Worm (Caenorhabditis elegans) whole organism, L1 larva: ENCODE results near the gene age-1.

ENCODE experiments used
- C04F5.9 ChIP-seq: sonication (generic microtip); optimal IDR thresholded peaks from 2 replicates; lab custom pipeline; 2016; ENCODE audit warnings: missing genetic modification characterization, missing compliant biosample characterization
- C34B4.2 ChIP-seq: sonication (generic microtip); optimal IDR thresholded peaks from 2 replicates; lab custom pipeline; 2017; ENCODE audit warnings: mild to moderate bottlenecking, missing genetic modification characterization, missing compliant biosample characterization
- F16B12.6 ChIP-seq: fragments of 150-350 bp; optimal IDR thresholded peaks from 2 replicates; lab custom pipeline; 2014; ENCODE audit warnings: missing biosample characterization, missing genetic modification characterization
- aha-1 ChIP-seq: fragments of 150-350 bp; optimal IDR thresholded peaks from 2 replicates; lab custom pipeline; 2014; ENCODE audit warnings: missing biosample characterization, missing genetic modification characterization
- aly-2 ChIP-seq: fragments of 150-350 bp; optimal IDR thresholded peaks from 2 replicates; lab custom pipeline; 2014; ENCODE audit warnings: missing biosample characterization, missing genetic modification characterization
- ceh-63 ChIP-seq: fragments of 200-800 bp; sonication (Bioruptor generic); optimal IDR thresholded peaks from 2 replicates; lab custom pipeline; 2018; ENCODE audit warnings: mild to moderate bottlenecking, missing genetic modification characterization, missing compliant biosample characterization
- ceh-82 ChIP-seq, 3 experiments: fragments of 150-350 bp in 1 of 3; sonication (generic microtip) in 2 of 3; optimal IDR thresholded peaks; 2 replicates each; lab custom pipeline; 2014 to 2017; ENCODE audit warnings: missing biosample characterization in 3 of 3, missing genetic modification characterization in 3 of 3
- ceh-90 ChIP-seq: sonication (generic microtip); optimal IDR thresholded peaks from 2 replicates; lab custom pipeline; 2016; ENCODE audit warnings: missing genetic modification characterization, missing compliant biosample characterization
- dsc-1 ChIP-seq: sonication (generic microtip); optimal IDR thresholded peaks from 2 replicates; lab custom pipeline; 2016; ENCODE audit warnings: mild to moderate bottlenecking, missing genetic modification characterization, missing compliant biosample characterization
- efl-1 ChIP-seq, 4 experiments: fragments of 150-350 bp; optimal IDR thresholded peaks in 3 of 4; peaks in 1 of 4; 1 replicate in 1 of 4; 2 replicates in 3 of 4; lab custom pipeline; 2014; ENCODE audit warnings: missing biosample characterization in 2 of 4, missing genetic modification characterization in 2 of 4, missing genetic modification reagents in 2 of 4
- elt-2 ChIP-seq: sonication (generic microtip); optimal IDR thresholded peaks from 2 replicates; lab custom pipeline; 2016; ENCODE audit warnings: missing genetic modification characterization, mild to moderate bottlenecking, inconsistent platforms, missing compliant biosample characterization, missing genetic modification reagents
- elt-3 ChIP-seq, 6 experiments: fragments of 150-350 bp in 1 of 6; sonication (generic microtip); optimal IDR thresholded peaks; 2 replicates each; lab custom pipeline; 2017 to 2018; ENCODE audit warnings: missing biosample characterization in 6 of 6, missing genetic modification characterization in 6 of 6, inconsistent platforms in 1 of 6
- ets-5 ChIP-seq: fragments of 200-800 bp; sonication (Bioruptor generic); IDR thresholded peaks from 2 replicates; pipeline ENCODE4 v1.3.6; 2022; ENCODE audit warnings: missing genetic modification characterization, missing compliant biosample characterization
- fos-1 ChIP-seq: fragments of 150-350 bp; optimal IDR thresholded peaks from 2 replicates; lab custom pipeline; 2014; ENCODE audit warnings: missing biosample characterization, missing genetic modification characterization
- hlh-17 ChIP-seq: fragments of 200-800 bp; sonication (Bioruptor generic); optimal IDR thresholded peaks from 2 replicates; lab custom pipeline; 2018; ENCODE audit warnings: missing genetic modification characterization, mild to moderate bottlenecking, missing compliant biosample characterization, moderate library complexity, borderline replicate concordance
- hpl-2 ChIP-seq: fragments of 150-350 bp; optimal IDR thresholded peaks from 2 replicates; lab custom pipeline; 2014; ENCODE audit warnings: missing biosample characterization, missing genetic modification reagents, missing genetic modification characterization
- jun-1 ChIP-seq: fragments of 150-350 bp; optimal IDR thresholded peaks from 2 replicates; lab custom pipeline; 2014; ENCODE audit warnings: missing biosample characterization, missing genetic modification reagents, missing genetic modification characterization
- lin-13 ChIP-seq: fragments of 150-350 bp; optimal IDR thresholded peaks from 2 replicates; lab custom pipeline; 2014; ENCODE audit warnings: missing biosample characterization, missing genetic modification reagents, missing genetic modification characterization
- lin-14 ChIP-seq: fragments of 200-800 bp; sonication (Bioruptor generic); optimal IDR thresholded peaks from 2 replicates; lab custom pipeline; 2018; ENCODE audit warnings: mild to moderate bottlenecking, missing genetic modification characterization, moderate library complexity, missing compliant biosample characterization
- lin-35 ChIP-seq, 2 experiments: fragments of 150-350 bp; optimal IDR thresholded peaks; 2 replicates each; lab custom pipeline; 2014; ENCODE audit warnings: missing biosample characterization in 2 of 2, missing genetic modification characterization in 2 of 2, missing genetic modification reagents in 2 of 2
- lin-39 ChIP-seq: fragments of 150-350 bp; optimal IDR thresholded peaks from 2 replicates; lab custom pipeline; 2014; ENCODE audit warnings: missing biosample characterization, missing genetic modification reagents, missing genetic modification characterization
- lir-3 ChIP-seq: sonication (generic microtip); optimal IDR thresholded peaks from 2 replicates; lab custom pipeline; 2016; ENCODE audit warnings: mild to moderate bottlenecking, missing genetic modification characterization, moderate library complexity, missing compliant biosample characterization; ENCODE audit not compliant: poor library complexity
- lsy-2 ChIP-seq, 2 experiments: fragments of 150-350 bp; optimal IDR thresholded peaks; 2 replicates each; lab custom pipeline; 2014; ENCODE audit warnings: missing biosample characterization in 2 of 2, missing genetic modification characterization in 2 of 2
- mab-9 ChIP-seq: fragments of 200-800 bp; sonication (Bioruptor generic); IDR thresholded peaks from 2 replicates; pipeline ENCODE4 v1.3.6; 2022; ENCODE audit warnings: missing genetic modification reagents, missing genetic modification characterization, missing compliant biosample characterization
- mdl-1 ChIP-seq, 2 experiments: fragments of 150-350 bp; optimal IDR thresholded peaks; 2 replicates each; lab custom pipeline; 2014 to 2017; ENCODE audit warnings: missing biosample characterization in 2 of 2, missing genetic modification characterization in 2 of 2, inconsistent platforms in 1 of 2
- mep-1 ChIP-seq: fragments of 150-350 bp; optimal IDR thresholded peaks from 2 replicates; lab custom pipeline; 2014; ENCODE audit warnings: missing biosample characterization, missing genetic modification characterization
- nhr-11 ChIP-seq: fragments of 150-350 bp; optimal IDR thresholded peaks from 2 replicates; lab custom pipeline; 2014; ENCODE audit warnings: missing biosample characterization, missing genetic modification characterization
- nhr-12 ChIP-seq: sonication (generic microtip); optimal IDR thresholded peaks from 2 replicates; lab custom pipeline; 2017; ENCODE audit warnings: missing biosample characterization, missing genetic modification characterization
- nhr-19 ChIP-seq: fragments of 200-800 bp; sonication (Bioruptor generic); conservative IDR thresholded peaks from 2 replicates; pipeline ENCODE4 v1.3.6; 2022; ENCODE audit warnings: missing genetic modification characterization, missing compliant biosample characterization
- nhr-20 ChIP-seq: sonication (generic microtip); optimal IDR thresholded peaks from 2 replicates; lab custom pipeline; 2016; ENCODE audit warnings: mild to moderate bottlenecking, missing genetic modification characterization, missing compliant biosample characterization
- nhr-237 ChIP-seq: fragments of 150-350 bp; optimal IDR thresholded peaks from 2 replicates; lab custom pipeline; 2014; ENCODE audit warnings: missing biosample characterization, missing genetic modification characterization
- nhr-28 ChIP-seq: fragments of 150-350 bp; optimal IDR thresholded peaks from 2 replicates; lab custom pipeline; 2014; ENCODE audit warnings: missing biosample characterization, missing genetic modification characterization
- nhr-76 ChIP-seq: sonication (generic microtip); optimal IDR thresholded peaks from 2 replicates; lab custom pipeline; 2017; ENCODE audit warnings: missing biosample characterization, missing genetic modification characterization
- nhr-84 ChIP-seq: sonication (generic microtip); optimal IDR thresholded peaks from 2 replicates; lab custom pipeline; 2017; ENCODE audit warnings: missing biosample characterization, missing genetic modification characterization
- nhr-85 ChIP-seq: sonication (generic microtip); peaks from one replicate; lab custom pipeline; 2016; ENCODE audit warnings: missing genetic modification characterization, inconsistent platforms, missing compliant biosample characterization
- nhr-90 ChIP-seq: sonication (generic microtip); optimal IDR thresholded peaks from 2 replicates; lab custom pipeline; 2016; ENCODE audit warnings: mild to moderate bottlenecking, missing genetic modification characterization, missing compliant biosample characterization; ENCODE audit not compliant: poor library complexity
- pax-3 ChIP-seq: fragments of 200-800 bp; sonication (Bioruptor generic); optimal IDR thresholded peaks from 2 replicates; lab custom pipeline; 2018; ENCODE audit warnings: mild to moderate bottlenecking, missing genetic modification characterization, moderate library complexity, missing compliant biosample characterization
- rnt-1 ChIP-seq: sonication (generic microtip); optimal IDR thresholded peaks from 2 replicates; lab custom pipeline; 2016; ENCODE audit warnings: mild to moderate bottlenecking, missing genetic modification characterization, moderate library complexity, missing compliant biosample characterization
- skn-1 ChIP-seq: fragments of 150-350 bp; optimal IDR thresholded peaks from 2 replicates; lab custom pipeline; 2014; ENCODE audit warnings: missing biosample characterization, missing genetic modification characterization
- snpc-4 ChIP-seq: fragments of 150-350 bp; optimal IDR thresholded peaks from 2 replicates; lab custom pipeline; 2014; ENCODE audit warnings: missing biosample characterization, missing genetic modification characterization
- snu-23 ChIP-seq: sonication (generic microtip); optimal IDR thresholded peaks from 2 replicates; lab custom pipeline; 2016; ENCODE audit warnings: missing genetic modification characterization, missing compliant biosample characterization
- sptf-1 ChIP-seq: fragments of 150-350 bp; optimal IDR thresholded peaks from 2 replicates; lab custom pipeline; 2014; ENCODE audit warnings: missing biosample characterization, missing genetic modification characterization
- swsn-7 ChIP-seq: sonication (generic microtip); optimal IDR thresholded peaks from 2 replicates; lab custom pipeline; 2016; ENCODE audit warnings: missing genetic modification characterization, missing compliant biosample characterization
- tbx-2 ChIP-seq: sonication (generic microtip); optimal IDR thresholded peaks from 2 replicates; lab custom pipeline; 2016; ENCODE audit warnings: missing genetic modification characterization, missing compliant biosample characterization
- unc-86 ChIP-seq: sonication (generic microtip); optimal IDR thresholded peaks from 2 replicates; lab custom pipeline; 2016; ENCODE audit warnings: missing genetic modification characterization, missing compliant biosample characterization
- unc-98 ChIP-seq: fragments of 200-800 bp; sonication (Bioruptor generic); IDR thresholded peaks from 2 replicates; pipeline ENCODE4 v1.3.6; 2022; ENCODE audit warnings: missing genetic modification characterization, missing compliant biosample characterization
- vab-15 ChIP-seq: sonication (generic microtip); optimal IDR thresholded peaks from 2 replicates; lab custom pipeline; 2017; ENCODE audit warnings: missing genotype, mild to moderate bottlenecking, missing genetic modification characterization, missing compliant biosample characterization
- xbp-1 ChIP-seq: sonication (generic microtip); optimal IDR thresholded peaks from 2 replicates; lab custom pipeline; 2016; ENCODE audit warnings: missing genetic modification characterization, missing compliant biosample characterization
- zag-1 ChIP-seq: fragments of 150-350 bp; optimal IDR thresholded peaks from 2 replicates; lab custom pipeline; 2014; ENCODE audit warnings: missing biosample characterization, missing genetic modification characterization
- zip-4 ChIP-seq: fragments of 200-800 bp; sonication (Bioruptor generic); optimal IDR thresholded peaks from 2 replicates; lab custom pipeline; 2018; ENCODE audit warnings: mild to moderate bottlenecking, missing genetic modification characterization, moderate library complexity, missing compliant biosample characterization
- ztf-11 ChIP-seq, 2 experiments: sonication (generic microtip); optimal IDR thresholded peaks; 2 replicates each; lab custom pipeline; 2016 to 2017; ENCODE audit warnings: missing genetic modification characterization in 2 of 2, missing biosample characterization in 1 of 2, missing compliant biosample characterization in 1 of 2

The age-1 gene

ce11 chrII:11471916-11472315, 54.9 kb downstream of the age-1 start, which contains the start of gene mfn-1:
Gene mfn-1 (minus strand): TSS chrII:11472016.
- no peak for TF ChIP-seq snu-23 (GFP tag; lab: Kevin White, UChicago)
- no peak for TF ChIP-seq efl-1 (optimal IDR thresholded peaks at IDR 0.05; lab: Kevin White, UChicago)
- TF ChIP-seq efl-1 (GFP tag; optimal IDR thresholded peaks at IDR 0.05 in 1 of 2; lab: Kevin White, UChicago), result peak in 1 of 2 experiments; percentile 26
- TF ChIP-seq, all 84 proteins: peak for 1

- no peak for TF ChIP-seq hpl-2 (GFP tag; lab: Kevin White, UChicago)
- TF ChIP-seq ceh-63 (GFP tag; lab: Kevin White, UChicago), result no peak
- TF ChIP-seq nhr-90 (tag; lab: Kevin White, UChicago), result peak; percentile 10
- TF ChIP-seq lin-14 (GFP tag; lab: Kevin White, UChicago), result peak; percentile 49
- TF ChIP-seq nhr-85, result peak; percentile 16
- TF ChIP-seq nhr-11 (tag; lab: Kevin White, UChicago), result no peak
- no peak for TF ChIP-seq F16B12.6 (tag; lab: Kevin White, UChicago)
- no peak for TF ChIP-seq nhr-237 (tag; lab: Kevin White, UChicago)
- no peak for TF ChIP-seq pax-3 (tag; lab: Kevin White, UChicago)
- peak in 1 of 2 experiments; percentile 34 for TF ChIP-seq lin-35 (GFP tag; optimal IDR thresholded peaks at IDR 0.05; lab: Kevin White, UChicago)
- TF ChIP-seq C34B4.2 (tag; lab: Kevin White, UChicago), result no peak
- no peak for TF ChIP-seq snpc-4 (tag; lab: Kevin White, UChicago)
- no peak for TF ChIP-seq aly-2
- no peak for TF ChIP-seq unc-98 (GFP tag; lab: Robert Waterston, UW)
- TF ChIP-seq skn-1 (tag; lab: Kevin White, UChicago), result no peak
- no peak for TF ChIP-seq swsn-7
- TF ChIP-seq zip-4 (GFP tag; lab: Kevin White, UChicago), result no peak
- TF ChIP-seq dsc-1, result no peak
- TF ChIP-seq elt-3 (tag; optimal IDR thresholded peaks at IDR 0.05; lab: Kevin White, UChicago), result peak in 1 of 6 experiments; percentile 1
- no peak for TF ChIP-seq lsy-2 (tag; optimal IDR thresholded peaks at IDR 0.05; lab: Kevin White, UChicago)
- TF ChIP-seq vab-15, result no peak
- no peak for TF ChIP-seq jun-1 (tag; lab: Kevin White, UChicago)
- peak; percentile 30; the same call in 1 of the 2 replicates for TF ChIP-seq nhr-19
- no peak for TF ChIP-seq nhr-28 (tag; lab: Kevin White, UChicago)
- TF ChIP-seq xbp-1 (tag; lab: Kevin White, UChicago), result no peak
- TF ChIP-seq rnt-1 (tag; lab: Kevin White, UChicago), result no peak
- TF ChIP-seq mdl-1 (tag; optimal IDR thresholded peaks at IDR 0.05; lab: Kevin White, UChicago), result peak in 1 of 2 experiments; percentile 11
- TF ChIP-seq nhr-84, result no peak
- TF ChIP-seq C04F5.9 (tag; lab: Kevin White, UChicago), result no peak
- peak; percentile 33 for TF ChIP-seq elt-2 (tag; lab: Kevin White, UChicago)
- no peak for TF ChIP-seq nhr-76 (tag; lab: Kevin White, UChicago)
- TF ChIP-seq ceh-90, result no peak
- TF ChIP-seq zag-1 (tag; lab: Kevin White, UChicago), result no peak
- peak; percentile 10 for TF ChIP-seq mep-1 (tag; lab: Kevin White, UChicago)
- TF ChIP-seq unc-86 (tag; lab: Kevin White, UChicago), result no peak
- peak; percentile 0 for TF ChIP-seq tbx-2 (tag; lab: Kevin White, UChicago)
- TF ChIP-seq lir-3, result no peak
- TF ChIP-seq fos-1 (tag; lab: Kevin White, UChicago), result no peak
- no peak for TF ChIP-seq lin-13 (GFP tag; lab: Kevin White, UChicago)
- TF ChIP-seq aha-1 (tag; lab: Kevin White, UChicago), result no peak
- TF ChIP-seq sptf-1 (tag; lab: Kevin White, UChicago), result no peak
- no peak for TF ChIP-seq lin-39 (tag; lab: Kevin White, UChicago)
- no peak for TF ChIP-seq nhr-20 (tag; lab: Kevin White, UChicago)
- TF ChIP-seq ets-5 (GFP tag; lab: Robert Waterston, UW), result no peak
- no peak for TF ChIP-seq hlh-17 (GFP tag; lab: Kevin White, UChicago)
- TF ChIP-seq nhr-12 (tag; lab: Kevin White, UChicago), result no peak
- no peak for TF ChIP-seq ceh-82 (tag; optimal IDR thresholded peaks at IDR 0.05; lab: Kevin White, UChicago)
- TF ChIP-seq mab-9 (GFP tag; lab: Robert Waterston, UW), result no peak
- no peak for TF ChIP-seq ztf-11 (tag; optimal IDR thresholded peaks at IDR 0.05; lab: Kevin White, UChicago)
These were observed 57.2 kb downstream of the age-1 start, which contains the start of gene cisd-1 for ce11 chrII:11469574-11470108. Gene cisd-1 (minus strand): TSS chrII:11469624.
